Fruit fly (Drosophila melanogaster): ENCODE measurements around the gene CG13895.

Gene CG13895

dm6 chr3L:735948-736347, 27.9 kb upstream of the CG13895 start (continued):
- TF ChIP-seq Max (GFP tag; optimal IDR thresholded peaks at IDR 0.05), result no peak
- TF ChIP-seq Gug (GFP tag; IDR thresholded peaks at IDR 0.05), result no peak
- TF ChIP-seq tx (GFP tag; optimal IDR thresholded peaks at IDR 0.05), result no peak
- peak; percentile 45 for TF ChIP-seq row (GFP tag; IDR thresholded peaks at IDR 0.05)
- no peak for TF ChIP-seq H2.0 (GFP tag; IDR thresholded peaks at IDR 0.05)
- no peak for TF ChIP-seq CG8478 (optimal IDR thresholded peaks at IDR 0.05)
- TF ChIP-seq sug (tag; optimal IDR thresholded peaks at IDR 0.05), result no peak
- no peak for TF ChIP-seq CG10431 (GFP tag; optimal IDR thresholded peaks at IDR 0.05)
- TF ChIP-seq corto (GFP tag; optimal IDR thresholded peaks at IDR 0.05), result no peak
- TF ChIP-seq yki (optimal IDR thresholded peaks at IDR 0.05), result no peak
- no peak for TF ChIP-seq zen2 (GFP tag; IDR thresholded peaks at IDR 0.05; ENCODE audit: partially characterized antibody)
- TF ChIP-seq CG3281 (GFP tag; optimal IDR thresholded peaks at IDR 0.05), result no peak
- no peak for TF ChIP-seq pfk (GFP tag; optimal IDR thresholded peaks at IDR 0.05)
- no peak for TF ChIP-seq Trl (optimal IDR thresholded peaks at IDR 0.05)
- TF ChIP-seq Trl (GFP tag; optimal IDR thresholded peaks at IDR 0.05), result no peak
- no peak for TF ChIP-seq Nf-YA (GFP tag; IDR thresholded peaks at IDR 0.05)
- TF ChIP-seq CG18599 (GFP tag; optimal IDR thresholded peaks at IDR 0.05), result no peak
- no peak for TF ChIP-seq fu2 (GFP tag; optimal IDR thresholded peaks at IDR 0.05)
- TF ChIP-seq CG9609 (GFP tag; optimal IDR thresholded peaks at IDR 0.05), result no peak
- TF ChIP-seq CkIIα-i1 (GFP tag; IDR thresholded peaks at IDR 0.05), result no peak
- no peak for TF ChIP-seq btn (GFP tag; optimal IDR thresholded peaks at IDR 0.05)
- peak in 1 of 3 experiments; percentile 53 for TF ChIP-seq lola (GFP tag; optimal IDR thresholded peaks at IDR 0.05)
- TF ChIP-seq bcd (GFP tag; optimal IDR thresholded peaks at IDR 0.05), result no peak
- TF ChIP-seq CG16779 (GFP tag; IDR thresholded peaks at IDR 0.05), result no peak
- no peak for TF ChIP-seq C15 (GFP tag; IDR thresholded peaks at IDR 0.05)
- no peak for TF ChIP-seq CG18619 (GFP tag; optimal IDR thresholded peaks at IDR 0.05)
- no peak for TF ChIP-seq psq (GFP tag; optimal IDR thresholded peaks at IDR 0.05)
- TF ChIP-seq CG3163 (GFP tag; optimal IDR thresholded peaks at IDR 0.05), result no peak
- peak; percentile 51 for TF ChIP-seq dmrt11E (tag; optimal IDR thresholded peaks at IDR 0.05)
- no peak for TF ChIP-seq CG32772 (GFP tag; IDR thresholded peaks at IDR 0.05)
- no peak for TF ChIP-seq Ravus (GFP tag; IDR thresholded peaks at IDR 0.05)
- no peak for TF ChIP-seq Sry-β (GFP tag; optimal IDR thresholded peaks at IDR 0.05)
- no peak for TF ChIP-seq CG11696 (GFP tag; IDR thresholded peaks at IDR 0.05)
- peak; percentile 43; the same call in 1 of the 2 replicates for TF ChIP-seq ranshi (GFP tag; IDR thresholded peaks at IDR 0.05)
- TF ChIP-seq CG17361 (GFP tag; IDR thresholded peaks at IDR 0.05), result peak; percentile 27; the same call in 1 of the 3 replicates
- no peak for TF ChIP-seq luna (GFP tag; optimal IDR thresholded peaks at IDR 0.05)
- no peak for TF ChIP-seq BtbVII (GFP tag; optimal IDR thresholded peaks at IDR 0.05)
- no peak for TF ChIP-seq Dfd (GFP tag; optimal IDR thresholded peaks at IDR 0.05)
- TF ChIP-seq Sox100B (GFP tag; optimal IDR thresholded peaks at IDR 0.05), result no peak
- no peak for TF ChIP-seq Optix (GFP tag; IDR thresholded peaks at IDR 0.05)
- TF ChIP-seq Scr (GFP tag; IDR thresholded peaks at IDR 0.05; ENCODE audit: partially characterized antibody), result no peak
- TF ChIP-seq Doc2 (GFP tag; IDR thresholded peaks at IDR 0.05), result no peak
- TF ChIP-seq Asciz (GFP tag; optimal IDR thresholded peaks at IDR 0.05), result no peak
- TF ChIP-seq unpg (GFP tag; optimal IDR thresholded peaks at IDR 0.05), result peak; percentile 18
- no peak for TF ChIP-seq knrl (GFP tag; IDR thresholded peaks at IDR 0.05; ENCODE audit: partially characterized antibody)
- TF ChIP-seq Nf-YC (tag; optimal IDR thresholded peaks at IDR 0.05), result no peak
- TF ChIP-seq Meics (GFP tag; optimal IDR thresholded peaks at IDR 0.05), result no peak
- TF ChIP-seq Hr51 (GFP tag; optimal IDR thresholded peaks at IDR 0.05), result no peak
- no peak for TF ChIP-seq CG2120 (GFP tag; optimal IDR thresholded peaks at IDR 0.05)
- TF ChIP-seq zf30C (GFP tag; optimal IDR thresholded peaks at IDR 0.05), result no peak
- TF ChIP-seq otp (GFP tag; IDR thresholded peaks at IDR 0.05), result no peak
- peak; percentile 9 for TF ChIP-seq Xbp1 (GFP tag; optimal IDR thresholded peaks at IDR 0.05)
- TF ChIP-seq pnt (GFP tag; optimal IDR thresholded peaks at IDR 0.05), result no peak

Measured in whole organism, embryonic.